Worm (Caenorhabditis elegans) whole organism, midembryonic: ENCODE measurements around the gene Y7A5A.9.

Source experiments
- T22C8.4 ChIP-seq: fragments of 200-800 bp; sonication (Bioruptor generic); IDR thresholded peaks from 2 replicates; pipeline ENCODE4 v1.3.6; 2022; ENCODE audit warnings: missing genetic modification characterization, missing compliant biosample characterization
- ref-1 ChIP-seq: fragments of 200-800 bp; sonication (Bioruptor generic); conservative IDR thresholded peaks from 2 replicates; pipeline ENCODE4 v1.3.6; 2022; ENCODE audit warnings: missing genetic modification reagents, missing genetic modification characterization, missing compliant biosample characterization
- ztf-23 ChIP-seq: fragments of 200-800 bp; sonication (Bioruptor generic); IDR thresholded peaks from 2 replicates; pipeline ENCODE4 v1.3.6; 2022; ENCODE audit warnings: missing genetic modification reagents, missing genetic modification characterization, missing compliant biosample characterization

- TF ChIP-seq ref-1 (no peak), ztf-23 (GFP tag; lab: Robert Waterston, UW) (no peak), T22C8.4 (GFP tag; lab: Robert Waterston, UW) (no peak)
These were observed 25.1 kb upstream of the Y7A5A.9 start for ce11 chrX:15801827-15802226.
